Worm (Caenorhabditis elegans) whole organism, early embryonic: Measurements from ENCODE around the gene T22F7.3.

Source experiments
- B0310.2 ChIP-seq: sonication (generic microtip); optimal IDR thresholded peaks from 2 replicates; lab custom pipeline; 2016; ENCODE audit warnings: mild to moderate bottlenecking, missing genetic modification characterization, missing compliant biosample characterization
- F13C5.2 ChIP-seq: sonication (generic microtip); optimal IDR thresholded peaks from 2 replicates; lab custom pipeline; 2017; ENCODE audit warnings: mild to moderate bottlenecking, missing genetic modification characterization, inconsistent platforms, missing compliant biosample characterization
- aly-1 ChIP-seq: sonication (generic microtip); optimal IDR thresholded peaks from 2 replicates; lab custom pipeline; 2016; ENCODE audit warnings: missing genetic modification characterization, missing compliant biosample characterization
- ama-1 ChIP-seq: fragments of 150-350 bp; optimal IDR thresholded peaks from 2 replicates; lab custom pipeline; 2014
- ceh-13 ChIP-seq: fragments of 200-800 bp; sonication (Bioruptor generic); optimal IDR thresholded peaks from 2 replicates; lab custom pipeline; 2018; ENCODE audit warnings: mild to moderate bottlenecking, missing genetic modification characterization, missing compliant biosample characterization
- ceh-36 ChIP-seq: sonication (generic microtip); optimal IDR thresholded peaks from 2 replicates; lab custom pipeline; 2016; ENCODE audit warnings: missing genetic modification characterization, inconsistent platforms, missing compliant biosample characterization
- ets-7 ChIP-seq: sonication (generic microtip); optimal IDR thresholded peaks from 2 replicates; lab custom pipeline; 2016; ENCODE audit warnings: missing genotype, missing genetic modification characterization, missing compliant biosample characterization
- flt-1 ChIP-seq: fragments of 200-800 bp; sonication (Bioruptor generic); IDR thresholded peaks from 2 replicates; pipeline ENCODE4 v1.3.6; 2022; ENCODE audit warnings: missing genetic modification characterization, missing compliant biosample characterization
- hmbx-1 ChIP-seq: sonication (generic microtip); optimal IDR thresholded peaks from 2 replicates; lab custom pipeline; 2016; ENCODE audit warnings: mild to moderate bottlenecking, missing genetic modification characterization, missing compliant biosample characterization
- hmg-4 ChIP-seq: fragments of 200-800 bp; sonication (Bioruptor generic); optimal IDR thresholded peaks from 2 replicates; lab custom pipeline; 2018; ENCODE audit warnings: mild to moderate bottlenecking, missing genetic modification characterization, missing compliant biosample characterization
- hnd-1 ChIP-seq: sonication (generic microtip); optimal IDR thresholded peaks from 2 replicates; lab custom pipeline; 2016; ENCODE audit warnings: missing genetic modification characterization, missing compliant biosample characterization
- pes-1 ChIP-seq: fragments of 200-800 bp; sonication (Bioruptor generic); IDR thresholded peaks from 2 replicates; pipeline ENCODE4 v1.3.6; 2022; ENCODE audit warnings: missing genetic modification reagents, missing genetic modification characterization, missing compliant biosample characterization
- scrt-1 ChIP-seq: fragments of 200-800 bp; sonication (Bioruptor generic); IDR thresholded peaks from 2 replicates; pipeline ENCODE4 v1.3.6; 2022; ENCODE audit warnings: missing genetic modification characterization, missing compliant biosample characterization
- sea-1 ChIP-seq: fragments of 200-800 bp; sonication (Bioruptor generic); conservative IDR thresholded peaks from 2 replicates; pipeline ENCODE4 v1.3.6; 2022; ENCODE audit warnings: missing genetic modification characterization, missing compliant biosample characterization
- tbx-11 ChIP-seq: fragments of 200-800 bp; sonication (Bioruptor generic); IDR thresholded peaks from 2 replicates; pipeline ENCODE4 v1.3.6; 2022; ENCODE audit warnings: missing genetic modification characterization, missing compliant biosample characterization
- tbx-37 ChIP-seq: fragments of 200-800 bp; sonication (Bioruptor generic); conservative IDR thresholded peaks from 2 replicates; pipeline ENCODE4 v1.3.6; 2022; ENCODE audit warnings: missing genetic modification reagents, missing genetic modification characterization, missing compliant biosample characterization
- tra-4 ChIP-seq: sonication (generic microtip); optimal IDR thresholded peaks from 2 replicates; lab custom pipeline; 2017; ENCODE audit warnings: missing genetic modification characterization, missing compliant biosample characterization

The T22F7.3 gene

ce11 chrIII:523944-524343, at the start of gene T22F7.3:
TSS of gene T22F7.3 (minus strand) at chrIII:524044.
- TF ChIP-seq F13C5.2 (tag; lab: Kevin White, UChicago) = no peak
- no peak for TF ChIP-seq B0310.2
- no peak for TF ChIP-seq hmbx-1
- TF ChIP-seq flt-1 (GFP tag; lab: Robert Waterston, UW) = no peak

DNA sequence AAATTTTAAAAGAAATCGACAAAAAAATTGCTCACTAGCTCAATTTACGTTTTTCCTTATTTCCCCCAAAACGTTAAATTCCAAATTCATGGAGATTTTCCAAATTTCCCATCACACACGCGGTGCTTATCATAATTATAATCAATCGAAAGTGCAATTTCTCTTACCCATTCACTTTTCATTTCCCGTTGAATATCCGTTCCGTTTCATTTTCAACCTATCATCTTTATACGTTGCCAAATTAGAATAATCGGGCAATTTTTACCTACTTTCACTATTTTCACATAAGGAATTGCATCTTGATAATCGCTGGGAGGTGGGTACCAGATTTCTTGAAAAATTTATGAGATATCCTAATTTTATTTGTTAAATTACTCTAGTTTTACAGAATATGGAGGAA, 45.0 kb upstream of the T22F7.3 start:
- TF ChIP-seq flt-1 (GFP tag; lab: Robert Waterston, UW) (no peak), scrt-1 (GFP tag; lab: Robert Waterston, UW) (no peak), hnd-1 (tag; lab: Kevin White, UChicago) (no peak), hmbx-1 (no peak), tbx-11 (GFP tag; lab: Robert Waterston, UW) (no peak), tra-4 (tag; lab: Kevin White, UChicago) (no peak), F13C5.2 (tag; lab: Kevin White, UChicago) (no peak), tbx-37 (no peak), B0310.2 (no peak), ceh-13 (GFP tag; lab: Kevin White, UChicago) (no peak), hmg-4 (GFP tag; lab: Kevin White, UChicago) (no peak), aly-1 (tag; lab: Kevin White, UChicago) (no peak), sea-1 (GFP tag; lab: Robert Waterston, UW) (no peak), ama-1 (lab: Kevin White, UChicago) (no peak)

- TF ChIP-seq tbx-37 (no peak), hmbx-1 (no peak), ama-1 (lab: Kevin White, UChicago) (no peak), ceh-13 (GFP tag; lab: Kevin White, UChicago) (no peak), ceh-36 (no peak), tra-4 (tag; lab: Kevin White, UChicago) (no peak), ets-7 (tag; lab: Kevin White, UChicago) (no peak), aly-1 (tag; lab: Kevin White, UChicago) (no peak), sea-1 (GFP tag; lab: Robert Waterston, UW) (no peak), flt-1 (GFP tag; lab: Robert Waterston, UW) (no peak), hnd-1 (tag; lab: Kevin White, UChicago) (no peak)
Observed at ce11 chrIII:564786-565185, 40.9 kb upstream of the T22F7.3 start.

- TF ChIP-seq flt-1 (GFP tag; lab: Robert Waterston, UW) = no peak
Observed at ce11 chrIII:563755-564154, 39.9 kb upstream of the T22F7.3 start.

DNA sequence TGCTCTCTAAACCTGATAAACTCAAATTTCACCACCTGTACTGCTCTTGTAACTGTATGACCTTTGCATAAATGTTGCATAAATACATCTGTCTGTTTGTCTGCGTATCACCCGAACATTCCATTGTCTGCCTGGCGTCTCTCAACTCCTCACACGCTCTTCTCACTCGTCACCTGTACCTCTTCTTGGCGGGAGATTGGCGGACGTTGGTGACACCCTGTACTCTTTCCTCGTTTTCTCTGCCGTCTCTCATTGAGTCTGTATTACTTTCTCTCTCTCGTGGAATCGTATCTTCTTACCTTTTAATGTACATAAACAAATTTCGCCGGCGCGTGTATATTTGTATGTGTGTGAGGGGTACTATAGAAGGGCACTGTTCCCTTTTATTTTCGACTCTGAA, 35.0 kb upstream of the T22F7.3 start:
- TF ChIP-seq ama-1 (lab: Kevin White, UChicago) (no peak), ceh-13 (GFP tag; lab: Kevin White, UChicago) (no peak), hmg-4 (GFP tag; lab: Kevin White, UChicago) (peak; percentile 14), aly-1 (tag; lab: Kevin White, UChicago) (no peak), hmbx-1 (no peak), pes-1 (GFP tag; lab: Robert Waterston, UW) (no peak)

DNA sequence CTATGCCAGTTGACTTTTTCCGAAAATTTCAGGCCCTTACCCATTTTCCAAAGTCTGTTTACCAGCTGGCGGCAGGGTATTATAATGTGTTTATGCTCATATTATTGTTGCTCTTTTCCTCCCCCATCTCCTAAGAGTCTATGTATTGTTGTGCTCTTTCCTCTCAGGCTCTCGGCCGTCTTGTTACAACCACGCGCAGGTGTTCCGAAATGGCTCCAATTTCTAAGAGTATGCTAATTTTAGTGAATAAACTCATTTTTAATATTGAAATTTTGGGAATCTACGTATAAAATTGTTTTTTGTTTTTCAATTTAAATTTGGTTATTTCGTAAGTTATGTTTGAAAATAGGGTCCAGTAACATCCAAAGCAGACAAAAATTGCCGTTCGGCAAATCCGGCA, 34.2 kb upstream of the T22F7.3 start:
- TF ChIP-seq aly-1 (tag; lab: Kevin White, UChicago) (no peak), B0310.2 (no peak), pes-1 (GFP tag; lab: Robert Waterston, UW) (no peak), ets-7 (tag; lab: Kevin White, UChicago) (no peak), hmbx-1 (no peak), ceh-36 (no peak), tbx-11 (GFP tag; lab: Robert Waterston, UW) (no peak), F13C5.2 (tag; lab: Kevin White, UChicago) (no peak)

ce11 chrIII:555650-556049, 31.8 kb upstream of the T22F7.3 start, which contains the start of gene B0353.1:
TSS of gene B0353.1 (plus strand) at chrIII:555950.
- TF ChIP-seq ama-1 (lab: Kevin White, UChicago) (no peak), hmg-4 (GFP tag; lab: Kevin White, UChicago) (no peak), sea-1 (GFP tag; lab: Robert Waterston, UW) (no peak), ets-7 (tag; lab: Kevin White, UChicago) (no peak), scrt-1 (GFP tag; lab: Robert Waterston, UW) (no peak), aly-1 (tag; lab: Kevin White, UChicago) (no peak), flt-1 (GFP tag; lab: Robert Waterston, UW) (no peak), tbx-37 (no peak), ceh-13 (GFP tag; lab: Kevin White, UChicago) (no peak), ceh-36 (no peak), tra-4 (tag; lab: Kevin White, UChicago) (no peak), hnd-1 (tag; lab: Kevin White, UChicago) (no peak), B0310.2 (no peak)

ce11 chrIII:549231-549630, 25.4 kb upstream of the T22F7.3 start:
- TF ChIP-seq hnd-1 (tag; lab: Kevin White, UChicago) = no peak
- TF ChIP-seq B0310.2 = no peak
- no peak for TF ChIP-seq ama-1 (lab: Kevin White, UChicago)
- no peak for TF ChIP-seq sea-1 (GFP tag; lab: Robert Waterston, UW)
- no peak for TF ChIP-seq hmbx-1
- TF ChIP-seq tra-4 (tag; lab: Kevin White, UChicago) = no peak

ce11 chrIII:547709-548108, 23.9 kb upstream of the T22F7.3 start:
- TF ChIP-seq ceh-36 = no peak
- TF ChIP-seq aly-1 (tag; lab: Kevin White, UChicago) = no peak
- no peak for TF ChIP-seq ceh-13 (GFP tag; lab: Kevin White, UChicago)
- no peak for TF ChIP-seq tbx-37
- no peak for TF ChIP-seq hnd-1 (tag; lab: Kevin White, UChicago)
